Worm (Caenorhabditis elegans) whole organism, L3 larva: ENCODE data around the gene F32D8.13.

ENCODE experiments used
- R02D3.7 ChIP-seq: fragments of 150-350 bp; optimal IDR thresholded peaks from 2 replicates; lab custom pipeline; 2014; ENCODE audit warnings: missing biosample characterization, missing genetic modification characterization
- aly-2 ChIP-seq: fragments of 150-350 bp; optimal IDR thresholded peaks from 2 replicates; lab custom pipeline; 2014; ENCODE audit warnings: missing biosample characterization, missing genetic modification characterization
- ama-1 ChIP-seq: fragments of 150-350 bp; optimal IDR thresholded peaks from 2 replicates; lab custom pipeline; 2018
- ceh-16 ChIP-seq: sonication (generic microtip); optimal IDR thresholded peaks from 2 replicates; lab custom pipeline; 2017; ENCODE audit warnings: missing biosample characterization, missing genetic modification characterization
- ceh-82 ChIP-seq: fragments of 150-350 bp; optimal IDR thresholded peaks from 2 replicates; lab custom pipeline; 2014; ENCODE audit warnings: missing biosample characterization, missing genetic modification characterization
- egl-27 ChIP-seq: sonication (generic microtip); optimal IDR thresholded peaks from 4 replicates; lab custom pipeline; 2017; ENCODE audit warnings: missing biosample characterization, missing genetic modification reagents, missing genetic modification characterization
- egl-5 ChIP-seq: fragments of 150-350 bp; optimal IDR thresholded peaks from 2 replicates; lab custom pipeline; 2017; ENCODE audit warnings: missing biosample characterization, missing genetic modification reagents, missing genetic modification characterization, inconsistent platforms
- elt-1 ChIP-seq: fragments of 150-350 bp; optimal IDR thresholded peaks from 2 replicates; lab custom pipeline; 2014; ENCODE audit warnings: missing biosample characterization, missing genetic modification characterization
- elt-2 ChIP-seq: sonication (generic microtip); optimal IDR thresholded peaks from 2 replicates; lab custom pipeline; 2016; ENCODE audit warnings: missing genetic modification reagents, mild to moderate bottlenecking, missing genetic modification characterization, missing compliant biosample characterization
- elt-3 ChIP-seq, 3 experiments: fragments of 150-350 bp in 1 of 3; sonication (generic microtip) in 2 of 3; optimal IDR thresholded peaks; 2 replicates in 2 of 3; 4 replicates in 1 of 3; lab custom pipeline; 2014 to 2017; ENCODE audit warnings: missing biosample characterization in 3 of 3, missing genetic modification characterization in 3 of 3
- eor-1 ChIP-seq, 2 experiments: fragments of 150-350 bp; optimal IDR thresholded peaks; 2 replicates each; lab custom pipeline; 2014 to 2018; ENCODE audit warnings: missing biosample characterization in 2 of 2, missing genetic modification characterization in 2 of 2
- fkh-10 ChIP-seq: sonication (generic microtip); optimal IDR thresholded peaks from 2 replicates; lab custom pipeline; 2017; ENCODE audit warnings: missing biosample characterization, missing genetic modification reagents, missing genetic modification characterization
- fos-1 ChIP-seq: fragments of 150-350 bp; optimal IDR thresholded peaks from 2 replicates; lab custom pipeline; 2014; ENCODE audit warnings: missing biosample characterization, missing genetic modification characterization
- hmg-11 ChIP-seq: sonication (generic microtip); optimal IDR thresholded peaks from 2 replicates; lab custom pipeline; 2016; ENCODE audit warnings: missing genetic modification characterization, missing compliant biosample characterization
- jun-1 ChIP-seq: fragments of 150-350 bp; optimal IDR thresholded peaks from 2 replicates; lab custom pipeline; 2014; ENCODE audit warnings: missing biosample characterization, missing genetic modification reagents, missing genetic modification characterization
- lin-15B ChIP-seq: fragments of 150-350 bp; optimal IDR thresholded peaks from 2 replicates; lab custom pipeline; 2014; ENCODE audit warnings: missing biosample characterization, missing genetic modification characterization
- lin-39 ChIP-seq: fragments of 150-350 bp; optimal IDR thresholded peaks from 2 replicates; lab custom pipeline; 2018; ENCODE audit warnings: missing biosample characterization, missing genetic modification reagents, missing genetic modification characterization
- lsy-12 ChIP-seq: sonication (generic microtip); optimal IDR thresholded peaks from 2 replicates; lab custom pipeline; 2016; ENCODE audit warnings: mild to moderate bottlenecking, missing genetic modification characterization, missing compliant biosample characterization
- mdl-1 ChIP-seq: fragments of 150-350 bp; optimal IDR thresholded peaks from 2 replicates; lab custom pipeline; 2014; ENCODE audit warnings: missing biosample characterization, missing genetic modification characterization
- nhr-11 ChIP-seq: fragments of 150-350 bp; optimal IDR thresholded peaks from 2 replicates; lab custom pipeline; 2014; ENCODE audit warnings: missing biosample characterization, missing genetic modification characterization
- nhr-12 ChIP-seq: fragments of 150-350 bp; optimal IDR thresholded peaks from 2 replicates; lab custom pipeline; 2014; ENCODE audit warnings: missing biosample characterization, missing genetic modification characterization
- nhr-23 ChIP-seq: fragments of 150-350 bp; optimal IDR thresholded peaks from 2 replicates; lab custom pipeline; 2014; ENCODE audit warnings: missing biosample characterization, missing genetic modification reagents, missing genetic modification characterization
- nhr-237 ChIP-seq: fragments of 150-350 bp; optimal IDR thresholded peaks from 2 replicates; lab custom pipeline; 2014; ENCODE audit warnings: missing biosample characterization, missing genetic modification characterization
- nhr-25 ChIP-seq: sonication (generic microtip); optimal IDR thresholded peaks from 2 replicates; lab custom pipeline; 2017; ENCODE audit warnings: missing biosample characterization, missing genetic modification characterization
- nhr-28 ChIP-seq: fragments of 150-350 bp; optimal IDR thresholded peaks from 2 replicates; lab custom pipeline; 2014; ENCODE audit warnings: missing biosample characterization, missing genetic modification characterization
- nhr-43 ChIP-seq: sonication (generic microtip); optimal IDR thresholded peaks from 2 replicates; lab custom pipeline; 2016; ENCODE audit warnings: mild to moderate bottlenecking, missing genetic modification characterization, missing compliant biosample characterization; ENCODE audit not compliant: poor library complexity, severe bottlenecking
- nhr-67 ChIP-seq: fragments of 150-350 bp; optimal IDR thresholded peaks from 2 replicates; lab custom pipeline; 2014; ENCODE audit warnings: missing biosample characterization, missing genetic modification characterization
- nhr-76 ChIP-seq: fragments of 150-350 bp; sonication (generic microtip); optimal IDR thresholded peaks from 5 replicates; lab custom pipeline; 2014; ENCODE audit warnings: missing biosample characterization, missing genetic modification characterization
- nhr-77 ChIP-seq: fragments of 150-350 bp; optimal IDR thresholded peaks from 2 replicates; lab custom pipeline; 2014; ENCODE audit warnings: missing biosample characterization, missing genetic modification characterization
- pha-4 ChIP-seq: fragments of 150-350 bp; optimal IDR thresholded peaks from 2 replicates; lab custom pipeline; 2014; ENCODE audit warnings: missing biosample characterization, missing genetic modification reagents, missing genetic modification characterization
- pqm-1 ChIP-seq: fragments of 150-350 bp; optimal IDR thresholded peaks from 2 replicates; lab custom pipeline; 2017; ENCODE audit warnings: missing biosample characterization, missing genetic modification characterization, inconsistent platforms
- sea-2 ChIP-seq: fragments of 150-350 bp; sonication (generic microtip); optimal IDR thresholded peaks from 4 replicates; lab custom pipeline; 2014; ENCODE audit warnings: missing biosample characterization, missing genetic modification reagents, missing genetic modification characterization
- skn-1 ChIP-seq: fragments of 150-350 bp; optimal IDR thresholded peaks from 2 replicates; lab custom pipeline; 2014; ENCODE audit warnings: missing biosample characterization, missing genetic modification characterization
- snpc-4 ChIP-seq: fragments of 150-350 bp; optimal IDR thresholded peaks from 2 replicates; lab custom pipeline; 2014; ENCODE audit warnings: missing biosample characterization, missing genetic modification characterization
- unc-62 ChIP-seq: fragments of 150-350 bp; sonication (generic microtip); optimal IDR thresholded peaks from 4 replicates; lab custom pipeline; 2014; ENCODE audit warnings: missing biosample characterization, missing genetic modification reagents, missing genetic modification characterization
- zag-1 ChIP-seq: fragments of 150-350 bp; optimal IDR thresholded peaks from 2 replicates; lab custom pipeline; 2014; ENCODE audit warnings: missing biosample characterization, missing genetic modification characterization
- ztf-11 ChIP-seq: fragments of 150-350 bp; optimal IDR thresholded peaks from 2 replicates; lab custom pipeline; 2014; ENCODE audit warnings: missing biosample characterization, missing genetic modification characterization
- ztf-4 ChIP-seq: fragments of 150-350 bp; optimal IDR thresholded peaks from 2 replicates; lab custom pipeline; 2014; ENCODE audit warnings: missing biosample characterization, missing genetic modification characterization

Gene F32D8.13

ce11 chrV:10939990-10940570 lies 43.7 kb upstream of the F32D8.13 start:
- TF ChIP-seq nhr-25: peak; percentile 8
- TF ChIP-seq ceh-16 (tag; lab: Kevin White, UChicago): no peak
- peak; percentile 20 for TF ChIP-seq fos-1 (tag; lab: Kevin White, UChicago)
- peak; percentile 36 for TF ChIP-seq nhr-23
- TF ChIP-seq nhr-43 (tag; lab: Kevin White, UChicago): peak; percentile 85

ce11 chrV:10938739-10939138 lies 42.4 kb upstream of the F32D8.13 start, which contains the start of gene F17C11.11:
F17C11.11 (minus strand) TSS chrV:10938817.
- TF ChIP-seq elt-1 (tag; lab: Kevin White, UChicago) (no peak), elt-2 (tag; lab: Kevin White, UChicago) (peak; percentile 77), pha-4 (peak; percentile 6), pqm-1 (tag; lab: Kevin White, UChicago) (peak; percentile 62), fos-1 (tag; lab: Kevin White, UChicago) (no peak), nhr-23 (peak; percentile 4), egl-5 (tag; lab: Kevin White, UChicago) (no peak)

ce11 chrV:10937294-10937693 lies 41.0 kb upstream of the F32D8.13 start:
- TF ChIP-seq nhr-43 (tag; lab: Kevin White, UChicago): peak; percentile 42
- peak; percentile 85 for TF ChIP-seq fkh-10
- TF ChIP-seq nhr-11 (tag; lab: Kevin White, UChicago): peak; percentile 37
- no peak for TF ChIP-seq snpc-4
- no peak for TF ChIP-seq nhr-67 (tag; lab: Kevin White, UChicago)
- TF ChIP-seq nhr-23: peak; percentile 58
- TF ChIP-seq, all 47 proteins: peak for 4

- TF ChIP-seq ceh-16 (tag; lab: Kevin White, UChicago) (no peak), pqm-1 (tag; lab: Kevin White, UChicago) (peak; percentile 86), elt-2 (tag; lab: Kevin White, UChicago) (peak; percentile 91)
These were observed 40.3 kb upstream of the F32D8.13 start, which contains the start of gene F17C11.12 for ce11 chrV:10936681-10937080. F17C11.12 (minus strand) TSS chrV:10936920.

DNA sequence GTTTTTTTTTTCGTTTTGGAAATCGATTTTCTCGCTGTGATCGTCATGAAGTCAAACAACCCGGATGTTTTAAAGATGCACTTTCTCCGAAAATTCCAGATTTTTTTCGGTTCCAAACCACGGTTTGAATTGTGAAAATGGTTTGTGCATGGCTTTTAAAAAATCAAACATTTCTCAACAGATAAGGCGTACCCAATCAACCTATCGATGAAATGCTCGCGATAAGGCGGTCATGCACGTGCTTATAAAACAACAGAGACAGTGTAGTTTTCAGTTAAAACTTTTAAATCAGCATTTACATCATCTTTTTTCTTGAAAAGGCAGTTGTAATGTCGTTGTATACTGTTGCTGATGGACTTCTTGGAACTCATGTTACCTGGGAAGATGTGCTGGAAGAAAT lies 36.1 kb upstream of the F32D8.13 start, which contains the start of gene F58B4.5:
Gene F58B4.5, plus strand, starts transcription at position 283 of the 400 bp plus-strand sequence.
- TF ChIP-seq lin-15B (tag; lab: Kevin White, UChicago): no peak
- TF ChIP-seq nhr-77: no peak
- no peak for TF ChIP-seq zag-1 (tag; lab: Kevin White, UChicago)
- no peak for TF ChIP-seq jun-1 (tag; lab: Kevin White, UChicago)
- no peak for TF ChIP-seq nhr-237 (tag; lab: Kevin White, UChicago)
- peak; percentile 94 for TF ChIP-seq elt-2 (tag; lab: Kevin White, UChicago)
- no peak for TF ChIP-seq nhr-28 (tag; lab: Kevin White, UChicago)
- TF ChIP-seq lsy-12 (tag; lab: Kevin White, UChicago): no peak
- TF ChIP-seq nhr-76: no peak
- TF ChIP-seq elt-3 (tag; optimal IDR thresholded peaks at IDR 0.05; lab: Kevin White, UChicago): no peak
- no peak for TF ChIP-seq ceh-82 (tag; lab: Kevin White, UChicago)
- TF ChIP-seq pqm-1 (tag; lab: Kevin White, UChicago): peak; percentile 29
- TF ChIP-seq eor-1 (tag; optimal IDR thresholded peaks at IDR 0.05; lab: Kevin White, UChicago): no peak
- no peak for TF ChIP-seq egl-27 (tag; lab: Kevin White, UChicago)
- TF ChIP-seq snpc-4: no peak
- TF ChIP-seq ztf-11 (tag; lab: Kevin White, UChicago): no peak
- TF ChIP-seq fkh-10: no peak
- no peak for TF ChIP-seq nhr-11 (tag; lab: Kevin White, UChicago)

ce11 chrV:10931189-10931588 lies 34.8 kb upstream of the F32D8.13 start, which contains the start of gene scvp-1:
scvp-1 (minus strand) TSS chrV:10931289.
- TF ChIP-seq nhr-12 (tag; lab: Kevin White, UChicago) (no peak), nhr-43 (tag; lab: Kevin White, UChicago) (no peak), fkh-10 (no peak), fos-1 (tag; lab: Kevin White, UChicago) (no peak)
- TF ChIP-seq, all 47 proteins: peak for 0

DNA sequence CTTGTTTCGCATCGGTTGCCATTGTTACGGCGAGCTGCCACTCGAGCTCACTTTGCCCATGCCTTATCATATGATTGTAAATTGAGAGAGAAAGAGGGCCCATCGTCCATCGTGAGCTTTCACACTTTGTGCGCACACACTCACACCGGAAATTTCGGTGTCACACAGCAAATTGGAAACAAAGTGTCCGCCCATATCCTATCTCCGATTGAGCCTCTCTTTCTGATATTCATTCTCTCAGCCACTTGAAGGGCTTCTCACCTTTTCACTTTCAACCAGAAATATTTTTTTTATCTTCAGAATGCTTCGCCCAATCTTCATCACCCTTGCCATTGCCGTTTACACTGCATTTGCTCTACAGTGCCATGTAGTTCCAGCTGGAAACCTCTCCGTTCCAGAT lies 33.2 kb upstream of the F32D8.13 start, which contains the start of gene F58B4.3:
Gene F58B4.3, plus strand, starts transcription at position 301 of the 400 bp plus-strand sequence.
- TF ChIP-seq R02D3.7 (tag; lab: Kevin White, UChicago) (no peak), unc-62 (GFP tag; lab: Kevin White, UChicago) (no peak), ztf-4 (no peak), pqm-1 (tag; lab: Kevin White, UChicago) (no peak), lin-39 (no peak), nhr-23 (no peak), hmg-11 (tag; lab: Kevin White, UChicago) (no peak), fos-1 (tag; lab: Kevin White, UChicago) (no peak), nhr-67 (tag; lab: Kevin White, UChicago) (no peak), mdl-1 (tag; lab: Kevin White, UChicago) (no peak), aly-2 (no peak), nhr-77 (no peak), ama-1 (no peak), skn-1 (tag; lab: Kevin White, UChicago) (no peak), sea-2 (GFP tag; lab: Kevin White, UChicago) (no peak), eor-1 (tag; optimal IDR thresholded peaks at IDR 0.05; lab: Kevin White, UChicago) (no peak), pha-4 (no peak), ztf-11 (tag; lab: Kevin White, UChicago) (no peak)
- TF ChIP-seq, all 47 proteins: peak for 0
